Worm (Caenorhabditis elegans) whole organism, midembryonic: ENCODE data around the gene K01A6.8.

ENCODE experiments used
- T22C8.4 ChIP-seq: fragments of 200-800 bp; sonication (Bioruptor generic); IDR thresholded peaks from 2 replicates; pipeline ENCODE4 v1.3.6; 2022; ENCODE audit warnings: missing genetic modification characterization, missing compliant biosample characterization
- cog-1 ChIP-seq: sonication (generic microtip); optimal IDR thresholded peaks from 2 replicates; lab custom pipeline; 2016; ENCODE audit warnings: missing genetic modification characterization, missing compliant biosample characterization
- flt-1 ChIP-seq: fragments of 200-800 bp; sonication (Bioruptor generic); IDR thresholded peaks from 2 replicates; pipeline ENCODE4 v1.3.6; 2022; ENCODE audit warnings: missing genetic modification characterization, missing compliant biosample characterization
- klf-2 ChIP-seq: fragments of 200-800 bp; sonication (Bioruptor generic); conservative IDR thresholded peaks from 2 replicates; pipeline ENCODE4 v1.3.6; 2022; ENCODE audit warnings: missing genetic modification reagents, missing genetic modification characterization, missing compliant biosample characterization
- med-1 ChIP-seq: sonication (generic microtip); optimal IDR thresholded peaks from 2 replicates; lab custom pipeline; 2017; ENCODE audit warnings: missing genetic modification characterization, mild to moderate bottlenecking, missing compliant biosample characterization, antibody characterized with exemption, missing genetic modification reagents; ENCODE audit not compliant: insufficient read depth
- ztf-29 ChIP-seq: fragments of 200-800 bp; sonication (Bioruptor generic); IDR thresholded peaks from 2 replicates; pipeline ENCODE4 v1.3.6; 2022; ENCODE audit warnings: missing genetic modification reagents, missing genetic modification characterization, missing compliant biosample characterization

DNA sequence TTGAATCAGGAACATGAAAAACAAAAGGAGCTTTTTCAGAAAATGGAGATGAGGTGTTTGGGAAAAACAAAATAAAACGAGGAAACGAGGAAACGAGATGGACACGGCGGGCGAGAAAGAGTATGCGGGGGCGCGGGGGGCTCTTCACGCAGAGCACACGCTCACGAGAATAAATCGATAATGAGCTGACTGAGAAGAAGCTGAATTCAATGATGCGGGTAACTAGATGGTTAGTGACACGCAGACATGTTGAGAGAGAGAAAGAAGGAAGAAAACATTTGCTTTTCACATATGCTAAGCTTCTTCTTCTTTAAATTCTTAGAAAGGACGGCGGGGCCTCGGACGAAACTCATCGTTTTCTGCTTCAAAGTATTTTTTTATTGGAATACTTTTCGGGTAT is 28.3 kb upstream of the K01A6.8 start:
- TF ChIP-seq ztf-29 (GFP tag; lab: Robert Waterston, UW) (no peak), cog-1 (tag; lab: Kevin White, UChicago) (no peak), T22C8.4 (GFP tag; lab: Robert Waterston, UW) (peak; percentile 73), med-1 (GFP tag; lab: Kevin White, UChicago) (no peak), flt-1 (GFP tag; lab: Robert Waterston, UW) (no peak), klf-2 (GFP tag; lab: Robert Waterston, UW) (no peak)
